Fruit fly (Drosophila melanogaster): ENCODE data around the gene CG14183.

dm6 chr3L:20004442-20004869, 23.2 kb downstream of the CG14183 start:
- no peak for TF ChIP-seq insv (optimal IDR thresholded peaks at IDR 0.05)
- no peak for TF ChIP-seq Sin3A (optimal IDR thresholded peaks at IDR 0.05)
- no peak for TF ChIP-seq h (optimal IDR thresholded peaks at IDR 0.05)
- no peak for TF ChIP-seq psq (optimal IDR thresholded peaks at IDR 0.05)

All from Kc167 (cell line).